Fruit fly (Drosophila melanogaster) whole organism, prepupa: ENCODE data around the gene CG7627.
A peak's percentile ranks its signal among the peaks of the same experiment; 100 is the strongest.

ENCODE experiments used
- Blimp-1 ChIP-seq: fragments of 200-800 bp; sonication (Bioruptor generic); optimal IDR thresholded peaks from 3 replicates; lab custom pipeline; 2017; ENCODE audit warnings: missing biosample characterization, missing genetic modification characterization, mild to moderate bottlenecking, moderate library complexity, missing genetic modification reagents
- CG10631 ChIP-seq: fragments of 200-800 bp; sonication (Bioruptor generic); optimal IDR thresholded peaks from 2 replicates; lab custom pipeline; 2016; ENCODE audit warnings: missing biosample characterization, missing genetic modification characterization
- CG11294 ChIP-seq: fragments of 200-800 bp; sonication (Bioruptor generic); IDR thresholded peaks from 2 replicates; pipeline ENCODE4 v1.3.6; 2022; ENCODE audit warnings: missing biosample characterization, missing genetic modification characterization
- CG11902 ChIP-seq: fragments of 200-800 bp; sonication (Bioruptor generic); optimal IDR thresholded peaks from 3 replicates; lab custom pipeline; 2016; ENCODE audit warnings: missing biosample characterization, missing genetic modification characterization
- CG15336 ChIP-seq: fragments of 200-800 bp; sonication (Bioruptor generic); IDR thresholded peaks from 2 replicates; pipeline ENCODE4 v1.3.6; 2022; ENCODE audit warnings: missing biosample characterization, missing genetic modification characterization
- CG1621 ChIP-seq: fragments of 200-800 bp; sonication (Bioruptor generic); optimal IDR thresholded peaks from 3 replicates; lab custom pipeline; 2018; ENCODE audit warnings: missing biosample characterization, mild to moderate bottlenecking, missing genetic modification characterization
- CG3032 ChIP-seq: fragments of 200-800 bp; optimal IDR thresholded peaks from 2 replicates; lab custom pipeline; 2019; ENCODE audit warnings: missing biosample characterization, mild to moderate bottlenecking, missing genetic modification characterization, moderate library complexity
- CG31627 ChIP-seq: fragments of 200-800 bp; sonication (Bioruptor generic); optimal IDR thresholded peaks from 3 replicates; lab custom pipeline; 2016; ENCODE audit warnings: missing biosample characterization, missing genetic modification characterization
- CG32006 ChIP-seq: fragments of 200-800 bp; sonication (Bioruptor generic); optimal IDR thresholded peaks from 3 replicates; lab custom pipeline; 2017; ENCODE audit warnings: missing biosample characterization, mild to moderate bottlenecking, missing genetic modification characterization
- CG34406 ChIP-seq: fragments of 200-800 bp; sonication (Bioruptor generic); optimal IDR thresholded peaks from 3 replicates; lab custom pipeline; 2016; ENCODE audit warnings: missing biosample characterization, missing genetic modification characterization
- CG3919 ChIP-seq: fragments of 200-800 bp; sonication (Bioruptor generic); optimal IDR thresholded peaks from 3 replicates; lab custom pipeline; 2016; ENCODE audit warnings: missing biosample characterization, missing genetic modification characterization
- CG6163 ChIP-seq: fragments of 200-800 bp; sonication (Bioruptor generic); IDR thresholded peaks from 3 replicates; pipeline ENCODE4 v1.3.6; 2022; ENCODE audit warnings: missing biosample characterization, missing genetic modification characterization
- CG6276 ChIP-seq: fragments of 200-800 bp; sonication (Bioruptor generic); optimal IDR thresholded peaks from 2 replicates; lab custom pipeline; 2017; ENCODE audit warnings: missing biosample characterization, mild to moderate bottlenecking, missing genetic modification characterization
- CG6808 ChIP-seq: fragments of 200-800 bp; sonication (Bioruptor generic); optimal IDR thresholded peaks from 3 replicates; lab custom pipeline; 2017; ENCODE audit warnings: missing biosample characterization, missing genetic modification characterization, mild to moderate bottlenecking, moderate library complexity, missing genetic modification reagents
- CG7368 ChIP-seq: fragments of 200-800 bp; sonication (Bioruptor generic); optimal IDR thresholded peaks from 3 replicates; lab custom pipeline; 2016; ENCODE audit warnings: missing biosample characterization, missing genetic modification characterization
- CG8119 ChIP-seq: fragments of 200-800 bp; sonication (Bioruptor generic); IDR thresholded peaks from 3 replicates; pipeline ENCODE4 v1.3.6; 2022; ENCODE audit warnings: missing biosample characterization, missing genetic modification characterization
- CG8319 ChIP-seq: fragments of 200-800 bp; sonication (Bioruptor generic); optimal IDR thresholded peaks from 3 replicates; lab custom pipeline; 2016; ENCODE audit warnings: missing biosample characterization, missing genetic modification characterization
- CG8632 ChIP-seq: fragments of 200-800 bp; sonication (Bioruptor generic); optimal IDR thresholded peaks from 3 replicates; lab custom pipeline; 2016; ENCODE audit warnings: missing biosample characterization, missing genetic modification characterization
- Eip75B ChIP-seq: fragments of 200-800 bp; sonication (Bioruptor generic); optimal IDR thresholded peaks from 3 replicates; lab custom pipeline; 2016; ENCODE audit warnings: missing biosample characterization, missing genetic modification characterization
- Eip78C ChIP-seq: fragments of 200-800 bp; sonication (Bioruptor generic); peaks from one replicate; lab custom pipeline; 2016; ENCODE audit warnings: missing biosample characterization, missing genetic modification characterization
- Ets96B ChIP-seq: fragments of 200-800 bp; optimal IDR thresholded peaks from 2 replicates; lab custom pipeline; 2019; ENCODE audit warnings: missing biosample characterization, mild to moderate bottlenecking, missing genetic modification characterization, moderate library complexity
- Hr39 ChIP-seq: fragments of 200-800 bp; sonication (Bioruptor generic); optimal IDR thresholded peaks from 2 replicates; lab custom pipeline; 2016; ENCODE audit warnings: missing biosample characterization, missing genetic modification characterization
- Lpt ChIP-seq: fragments of 200-800 bp; sonication (Bioruptor generic); optimal IDR thresholded peaks from 3 replicates; lab custom pipeline; 2016; ENCODE audit warnings: missing biosample characterization, missing genetic modification characterization
- OdsH ChIP-seq: fragments of 200-800 bp; sonication (Bioruptor generic); optimal IDR thresholded peaks from 3 replicates; lab custom pipeline; 2016; ENCODE audit warnings: missing biosample characterization, missing genetic modification characterization
- Sox102F ChIP-seq: fragments of 200-800 bp; sonication (Bioruptor generic); optimal IDR thresholded peaks from 2 replicates; lab custom pipeline; 2016; ENCODE audit warnings: missing biosample characterization, mild to moderate bottlenecking, missing genetic modification characterization
- Sox14 ChIP-seq: fragments of 200-800 bp; sonication (Bioruptor generic); optimal IDR thresholded peaks from 3 replicates; lab custom pipeline; 2016; ENCODE audit warnings: missing biosample characterization, missing genetic modification characterization
- Sox15 ChIP-seq: fragments of 200-800 bp; sonication (Bioruptor generic); optimal IDR thresholded peaks from 3 replicates; lab custom pipeline; 2016; ENCODE audit warnings: missing biosample characterization, missing genetic modification characterization
- achi ChIP-seq: fragments of 200-800 bp; sonication (Bioruptor generic); optimal IDR thresholded peaks from 3 replicates; lab custom pipeline; 2016; ENCODE audit warnings: missing biosample characterization, missing genetic modification characterization
- acj6 ChIP-seq: fragments of 200-800 bp; sonication (Bioruptor generic); optimal IDR thresholded peaks from 3 replicates; lab custom pipeline; 2016; ENCODE audit warnings: missing biosample characterization, missing genetic modification characterization
- dsx ChIP-seq: fragments of 200-800 bp; optimal IDR thresholded peaks from 3 replicates; lab custom pipeline; 2019; ENCODE audit warnings: missing biosample characterization, mild to moderate bottlenecking, missing genetic modification characterization, moderate library complexity; ENCODE audit not compliant: poor library complexity, severe bottlenecking
- fd59A ChIP-seq: fragments of 200-800 bp; sonication (Bioruptor generic); optimal IDR thresholded peaks from 2 replicates; lab custom pipeline; 2017; ENCODE audit warnings: missing biosample characterization, mild to moderate bottlenecking, missing genetic modification characterization, missing genetic modification reagents
- fd85E ChIP-seq: fragments of 200-800 bp; sonication (Bioruptor generic); optimal IDR thresholded peaks from 3 replicates; lab custom pipeline; 2016; ENCODE audit warnings: missing biosample characterization, missing genetic modification characterization
- fkh ChIP-seq: fragments of 200-800 bp; sonication (Bioruptor generic); optimal IDR thresholded peaks from 3 replicates; lab custom pipeline; 2017; ENCODE audit warnings: missing biosample characterization, mild to moderate bottlenecking, missing genetic modification characterization, moderate library complexity
- lz ChIP-seq: fragments of 200-800 bp; sonication (Bioruptor generic); optimal IDR thresholded peaks from 3 replicates; lab custom pipeline; 2016; ENCODE audit warnings: missing biosample characterization, missing genetic modification characterization
- pdm3 ChIP-seq: fragments of 200-800 bp; sonication (Bioruptor generic); optimal IDR thresholded peaks from 3 replicates; lab custom pipeline; 2016; ENCODE audit warnings: missing biosample characterization, missing genetic modification characterization
- salr ChIP-seq, 2 experiments: fragments of 200-800 bp; sonication (Bioruptor generic); optimal IDR thresholded peaks; 3 replicates each; lab custom pipeline; 2016 to 2018; ENCODE audit warnings: missing biosample characterization in 2 of 2, missing genetic modification characterization in 2 of 2, mild to moderate bottlenecking in 1 of 2
- spab ChIP-seq: fragments of 200-800 bp; sonication (Bioruptor generic); optimal IDR thresholded peaks from 2 replicates; lab custom pipeline; 2017; ENCODE audit warnings: missing biosample characterization, mild to moderate bottlenecking, missing genetic modification characterization, missing genetic modification reagents
- ss ChIP-seq, 2 experiments: fragments of 200-800 bp; sonication (Bioruptor generic); optimal IDR thresholded peaks; 2 replicates in 1 of 2; 3 replicates in 1 of 2; lab custom pipeline; 2017 to 2018; ENCODE audit warnings: mild to moderate bottlenecking in 2 of 2, missing biosample characterization in 2 of 2, missing genetic modification characterization in 2 of 2, moderate library complexity in 1 of 2
- svp ChIP-seq: fragments of 200-800 bp; sonication (Bioruptor generic); peaks from one replicate; lab custom pipeline; 2016; ENCODE audit warnings: missing biosample characterization, missing genetic modification characterization
- topi ChIP-seq: fragments of 200-800 bp; sonication (Bioruptor generic); optimal IDR thresholded peaks from 3 replicates; lab custom pipeline; 2016; ENCODE audit warnings: missing biosample characterization, missing genetic modification characterization
- vri ChIP-seq: fragments of 200-800 bp; sonication (Bioruptor generic); optimal IDR thresholded peaks from 3 replicates; lab custom pipeline; 2016; ENCODE audit warnings: missing biosample characterization, mild to moderate bottlenecking, missing genetic modification characterization

CG7627 gene

dm6 chr2L:8376717-8377116, 14.4 kb upstream of the CG7627 start, which contains the start of the genes CG13390 and CG17294 (continued):
- TF ChIP-seq CG11902 (GFP tag; lab: Kevin White, UChicago) (peak; percentile 99), Lpt (peak; percentile 99), Sox15 (GFP tag; lab: Kevin White, UChicago) (peak; percentile 98), svp (GFP tag; lab: Kevin White, UChicago) (peak; percentile 100), CG1621 (tag; lab: Kevin White, UChicago) (peak; percentile 98), Hr39 (peak; percentile 97), CG7368 (peak; percentile 99), CG6163 (GFP tag; lab: Robert Waterston, UW) (peak; percentile 100), acj6 (GFP tag; lab: Kevin White, UChicago) (peak; percentile 100), lz (GFP tag; lab: Kevin White, UChicago) (peak; percentile 98), fkh (GFP tag; lab: Kevin White, UChicago) (peak; percentile 95), Eip78C (GFP tag; lab: Kevin White, UChicago) (peak; percentile 100), CG8319 (GFP tag; lab: Kevin White, UChicago) (peak; percentile 99), spab (GFP tag; lab: Kevin White, UChicago) (peak; percentile 99), Eip75B (GFP tag; lab: Kevin White, UChicago) (peak; percentile 99), CG3919 (GFP tag; lab: Kevin White, UChicago) (peak; percentile 100), ss (GFP tag; optimal IDR thresholded peaks at IDR 0.05; lab: Kevin White, UChicago) (peak; percentile 99 to 100), fd59A (peak; percentile 98), CG3032 (peak; percentile 100), CG8119 (peak; percentile 100), CG11294 (GFP tag; lab: Robert Waterston, UW) (peak; percentile 99), Ets96B (tag; lab: Kevin White, UChicago) (peak; percentile 99), salr (GFP tag; optimal IDR thresholded peaks at IDR 0.05; lab: Kevin White, UChicago) (peak; percentile 97 to 99)

dm6 chr2L:8374235-8374634, 12.0 kb upstream of the CG7627 start, which contains the start of gene Wdr82:
TSS of gene Wdr82 (plus strand) at chr2L:8374461.
- peak; percentile 3 for TF ChIP-seq Eip78C (GFP tag; lab: Kevin White, UChicago)
- TF ChIP-seq ss (GFP tag; optimal IDR thresholded peaks at IDR 0.05; lab: Kevin White, UChicago), result no peak
- no peak for TF ChIP-seq CG31627 (GFP tag; lab: Kevin White, UChicago)
- peak; percentile 82 for TF ChIP-seq svp (GFP tag; lab: Kevin White, UChicago)
- peak; percentile 70 for TF ChIP-seq dsx (GFP tag; lab: Kevin White, UChicago)

- TF ChIP-seq Ets96B (tag; lab: Kevin White, UChicago) (no peak), vri (peak; percentile 6)
Measured at dm6 chr2L:8372248-8372647, 10.0 kb upstream of the CG7627 start.

dm6 chr2L:8371354-8371937, 9.2 kb upstream of the CG7627 start:
- TF ChIP-seq CG15336, result peak; percentile 48
- no peak for TF ChIP-seq CG10631 (GFP tag; lab: Kevin White, UChicago)
- no peak for TF ChIP-seq lz (GFP tag; lab: Kevin White, UChicago)
- TF ChIP-seq pdm3, result no peak
- no peak for TF ChIP-seq CG7368
- peak; percentile 40 for TF ChIP-seq acj6 (GFP tag; lab: Kevin White, UChicago)
- TF ChIP-seq CG8119, result peak; percentile 41; the same call in 1 of the 3 replicates
- peak; percentile 39 for TF ChIP-seq achi (GFP tag; lab: Kevin White, UChicago)
- peak; percentile 16 for TF ChIP-seq OdsH (GFP tag; lab: Kevin White, UChicago)
- peak; percentile 61 for TF ChIP-seq Eip78C (GFP tag; lab: Kevin White, UChicago)
- peak; percentile 14 for TF ChIP-seq CG6276 (GFP tag; lab: Kevin White, UChicago)
- peak; percentile 56 for TF ChIP-seq CG32006
- no peak for TF ChIP-seq CG1621 (tag; lab: Kevin White, UChicago)
- TF ChIP-seq Sox102F (GFP tag; lab: Kevin White, UChicago), result no peak
- TF ChIP-seq Eip75B (GFP tag; lab: Kevin White, UChicago), result no peak
- no peak for TF ChIP-seq ss (GFP tag; optimal IDR thresholded peaks at IDR 0.05; lab: Kevin White, UChicago)
- no peak for TF ChIP-seq CG6163 (GFP tag; lab: Robert Waterston, UW)
- TF ChIP-seq fd85E (GFP tag; lab: Kevin White, UChicago), result no peak
- no peak for TF ChIP-seq CG34406 (GFP tag; lab: Kevin White, UChicago)
- no peak for TF ChIP-seq Sox14
- TF ChIP-seq CG11902 (GFP tag; lab: Kevin White, UChicago), result no peak
- no peak for TF ChIP-seq Blimp-1 (GFP tag; lab: Kevin White, UChicago)
- TF ChIP-seq CG8632 (GFP tag; lab: Kevin White, UChicago), result no peak
- peak; percentile 15 for TF ChIP-seq dsx (GFP tag; lab: Kevin White, UChicago)
- TF ChIP-seq topi (GFP tag; lab: Kevin White, UChicago), result no peak
- no peak for TF ChIP-seq CG6808 (GFP tag; lab: Kevin White, UChicago)
